Fruit fly (Drosophila melanogaster): Measurements from ENCODE around the gene CG9004.

CG9004 gene

dm6 chr3L:2418769-2419168 is 45.2 kb downstream of the CG9004 start (continued):
- TF ChIP-seq Aef1 (GFP tag; IDR thresholded peaks at IDR 0.05) = peak; percentile 92
- peak; percentile 74 for TF ChIP-seq dpn (GFP tag; optimal IDR thresholded peaks at IDR 0.05)
- TF ChIP-seq NK7.1 (GFP tag; optimal IDR thresholded peaks at IDR 0.05) = peak; percentile 80
- TF ChIP-seq tap (tag; optimal IDR thresholded peaks at IDR 0.05) = peak; percentile 87
- TF ChIP-seq CG7357 (GFP tag; IDR thresholded peaks at IDR 0.05) = peak; percentile 39; the same call in 1 of the 3 replicates
- TF ChIP-seq Rfx (GFP tag; IDR thresholded peaks at IDR 0.05) = peak; percentile 89
- peak; percentile 53 for TF ChIP-seq CG30431 (GFP tag; optimal IDR thresholded peaks at IDR 0.05)
- TF ChIP-seq CG15269 (tag; optimal IDR thresholded peaks at IDR 0.05) = peak; percentile 79
- TF ChIP-seq br (optimal IDR thresholded peaks at IDR 0.05) = no peak
- peak; percentile 39 for TF ChIP-seq CG12744 (GFP tag; optimal IDR thresholded peaks at IDR 0.05)
- peak in 1 of 2 experiments; percentile 82 for TF ChIP-seq Hr78 (GFP tag; optimal IDR thresholded peaks at IDR 0.05)
- peak; percentile 50 for TF ChIP-seq nerfin-1 (tag; optimal IDR thresholded peaks at IDR 0.05)
- peak; percentile 83 for TF ChIP-seq Gug (GFP tag; IDR thresholded peaks at IDR 0.05)
- peak; percentile 77 for TF ChIP-seq ap (GFP tag; IDR thresholded peaks at IDR 0.05)
- peak; percentile 96 for TF ChIP-seq sens (GFP tag)
- peak; percentile 81 for TF ChIP-seq CG14441 (GFP tag; IDR thresholded peaks at IDR 0.05)
- peak; percentile 58; the same call in 1 of the 2 replicates for TF ChIP-seq sim (GFP tag; IDR thresholded peaks at IDR 0.05)
- TF ChIP-seq CG15479 (GFP tag; optimal IDR thresholded peaks at IDR 0.05) = no peak
- no peak for TF ChIP-seq CG14860 (GFP tag; IDR thresholded peaks at IDR 0.05; ENCODE audit: partially characterized antibody)
- TF ChIP-seq fd3F (GFP tag; optimal IDR thresholded peaks at IDR 0.05) = peak; percentile 71
- peak; percentile 68 for TF ChIP-seq CG7556 (GFP tag; optimal IDR thresholded peaks at IDR 0.05)
- TF ChIP-seq CG10654 (GFP tag; optimal IDR thresholded peaks at IDR 0.05) = peak; percentile 82
- no peak for TF ChIP-seq Lhr (GFP tag; optimal IDR thresholded peaks at IDR 0.05)
- peak; percentile 75 for TF ChIP-seq CG4730 (GFP tag; IDR thresholded peaks at IDR 0.05)
- peak; percentile 58 for TF ChIP-seq CG16863 (GFP tag; optimal IDR thresholded peaks at IDR 0.05)
- peak; percentile 87 for TF ChIP-seq CG7987 (GFP tag; optimal IDR thresholded peaks at IDR 0.05)
- TF ChIP-seq CG17328 (GFP tag; IDR thresholded peaks at IDR 0.05) = peak; percentile 89
- TF ChIP-seq Atf3 (GFP tag; optimal IDR thresholded peaks at IDR 0.05) = peak; percentile 40
- TF ChIP-seq ash1 (GFP tag; optimal IDR thresholded peaks at IDR 0.05) = peak; percentile 70
- peak; percentile 89 for TF ChIP-seq so (GFP tag; IDR thresholded peaks at IDR 0.05)
- peak; percentile 68 to 89 for TF ChIP-seq Pdp1 (GFP tag; optimal IDR thresholded peaks at IDR 0.05)
- peak; percentile 78 for TF ChIP-seq wor (GFP tag; IDR thresholded peaks at IDR 0.05)
- TF ChIP-seq hbn (GFP tag; IDR thresholded peaks at IDR 0.05; ENCODE audit: partially characterized antibody) = no peak
- TF ChIP-seq shn (GFP tag; optimal IDR thresholded peaks at IDR 0.05) = no peak
- peak; percentile 52 for TF ChIP-seq gsb-n (tag; optimal IDR thresholded peaks at IDR 0.05)
- no peak for TF ChIP-seq tna (GFP tag; IDR thresholded peaks at IDR 0.05; ENCODE audit: partially characterized antibody)
- TF ChIP-seq oc (tag; optimal IDR thresholded peaks at IDR 0.05) = peak; percentile 41
- TF ChIP-seq zf30C (GFP tag; optimal IDR thresholded peaks at IDR 0.05) = no peak
- peak; percentile 82 for TF ChIP-seq bcd (GFP tag; optimal IDR thresholded peaks at IDR 0.05)
- peak; percentile 62 for TF ChIP-seq CG9437 (GFP tag; optimal IDR thresholded peaks at IDR 0.05)
- peak; percentile 65 for TF ChIP-seq Hr3 (GFP tag; optimal IDR thresholded peaks at IDR 0.05)
- peak; percentile 91 for TF ChIP-seq CG17359 (tag; optimal IDR thresholded peaks at IDR 0.05)
- TF ChIP-seq CG18476 (GFP tag; optimal IDR thresholded peaks at IDR 0.05) = peak; percentile 84
- TF ChIP-seq ems (GFP tag; optimal IDR thresholded peaks at IDR 0.05) = peak; percentile 71
- TF ChIP-seq Dp (GFP tag; optimal IDR thresholded peaks at IDR 0.05) = no peak
- peak; percentile 74 for TF ChIP-seq CG30403 (GFP tag; optimal IDR thresholded peaks at IDR 0.05)
- peak; percentile 4 for TF ChIP-seq gcm (GFP tag; optimal IDR thresholded peaks at IDR 0.05)
- peak; percentile 71 for TF ChIP-seq onecut (GFP tag; IDR thresholded peaks at IDR 0.05)
- TF ChIP-seq wdn (GFP tag; IDR thresholded peaks at IDR 0.05) = peak; percentile 60
- TF ChIP-seq CG18619 (GFP tag; optimal IDR thresholded peaks at IDR 0.05) = peak; percentile 60
- peak; percentile 8 for TF ChIP-seq pzg (GFP tag; optimal IDR thresholded peaks at IDR 0.05)
